Worm (Caenorhabditis elegans): ENCODE measurements around the gene srv-2.

- TF ChIP-seq him-1 (tag; optimal IDR thresholded peaks at IDR 0.05) (no peak), dao-5 (tag; optimal IDR thresholded peaks at IDR 0.05) (no peak)
Observed at ce11 chrII:10554972-10555371, 47.1 kb downstream of the srv-2 start, which contains the start of gene mnk-1.

Data from whole organism, L4/young adult.